Worm (Caenorhabditis elegans) whole organism, young adult: ENCODE measurements around the gene srw-130.

ENCODE experiments used
- ceh-40 ChIP-seq: fragments of 200-800 bp; sonication (Bioruptor generic); IDR thresholded peaks from 2 replicates; pipeline ENCODE4 v1.3.6; 2022; ENCODE audit warnings: missing genetic modification characterization, missing compliant biosample characterization
- ceh-58 ChIP-seq: fragments of 200-800 bp; sonication (Bioruptor generic); IDR thresholded peaks from 2 replicates; pipeline ENCODE4 v1.3.6; 2022; ENCODE audit warnings: missing genetic modification characterization, missing compliant biosample characterization
- ceh-91 ChIP-seq: fragments of 200-800 bp; sonication (Bioruptor generic); IDR thresholded peaks from 2 replicates; pipeline ENCODE4 v1.3.6; 2022; ENCODE audit warnings: missing genetic modification reagents, missing genetic modification characterization, missing compliant biosample characterization
- dox-1 ChIP-seq: fragments of 200-800 bp; sonication (Bioruptor generic); IDR thresholded peaks from 2 replicates; pipeline ENCODE4 v1.3.6; 2022; ENCODE audit warnings: missing genetic modification reagents, missing genetic modification characterization, missing compliant biosample characterization
- dpl-1 ChIP-seq: fragments of 150-350 bp; optimal IDR thresholded peaks from 2 replicates; lab custom pipeline; 2014; ENCODE audit warnings: missing biosample characterization, missing genetic modification reagents, missing genetic modification characterization
- gei-17 ChIP-seq: fragments of 200-800 bp; sonication (Bioruptor generic); optimal IDR thresholded peaks from 2 replicates; lab custom pipeline; 2018; ENCODE audit warnings: mild to moderate bottlenecking, missing genetic modification characterization, missing compliant biosample characterization
- hrde-1 ChIP-seq: sonication (generic microtip); optimal IDR thresholded peaks from 2 replicates; lab custom pipeline; 2016; ENCODE audit warnings: missing genetic modification characterization, mild to moderate bottlenecking, missing compliant biosample characterization, moderate library complexity, missing genotype, missing genetic modification reagents, borderline replicate concordance
- let-526 ChIP-seq: fragments of 200-800 bp; sonication (Bioruptor generic); IDR thresholded peaks from 2 replicates; pipeline ENCODE4 v1.3.6; 2022; ENCODE audit warnings: missing genetic modification reagents, missing genetic modification characterization, missing compliant biosample characterization
- nfya-1 ChIP-seq: sonication (generic microtip); optimal IDR thresholded peaks from 2 replicates; lab custom pipeline; 2017; ENCODE audit warnings: antibody characterized with exemption, missing compliant biosample characterization, missing genetic modification characterization, borderline replicate concordance; ENCODE audit not compliant: insufficient read depth
- unc-130 ChIP-seq: sonication (generic microtip); optimal IDR thresholded peaks from 2 replicates; lab custom pipeline; 2016; ENCODE audit warnings: missing genetic modification reagents, missing genetic modification characterization, missing compliant biosample characterization

ce11 chrV:3507691-3508090, 41.0 kb downstream of the srw-130 start, which contains the start of gene str-225:
- TF ChIP-seq nfya-1 (tag; lab: Kevin White, UChicago): no peak
- no peak for TF ChIP-seq ceh-91 (GFP tag; lab: Robert Waterston, UW)
- no peak for TF ChIP-seq hrde-1 (tag; lab: Kevin White, UChicago)
- TF ChIP-seq unc-130 (GFP tag; lab: Kevin White, UChicago): no peak
- no peak for TF ChIP-seq dpl-1
- TF ChIP-seq ceh-58 (GFP tag; lab: Robert Waterston, UW): no peak
- TF ChIP-seq dox-1 (GFP tag; lab: Robert Waterston, UW): no peak
- TF ChIP-seq let-526: no peak
- TF ChIP-seq ceh-40 (GFP tag; lab: Robert Waterston, UW): no peak
- TF ChIP-seq gei-17: no peak
